Worm (Caenorhabditis elegans) whole organism, L3 larva: Measurements from ENCODE around the gene lam-1.
"Not testable (repeated sequence)": the region's sequence is repeated elsewhere in the genome, so short reads cannot be mapped to it uniquely, and the experiment has no call there.

Experiments
- aly-2 ChIP-seq: fragments of 150-350 bp; optimal IDR thresholded peaks from 2 replicates; lab custom pipeline; 2014; ENCODE audit warnings: missing biosample characterization, missing genetic modification characterization
- ceh-16 ChIP-seq: sonication (generic microtip); optimal IDR thresholded peaks from 2 replicates; lab custom pipeline; 2017; ENCODE audit warnings: missing biosample characterization, missing genetic modification characterization
- elt-1 ChIP-seq: fragments of 150-350 bp; optimal IDR thresholded peaks from 2 replicates; lab custom pipeline; 2014; ENCODE audit warnings: missing biosample characterization, missing genetic modification characterization
- fos-1 ChIP-seq: fragments of 150-350 bp; optimal IDR thresholded peaks from 2 replicates; lab custom pipeline; 2014; ENCODE audit warnings: missing biosample characterization, missing genetic modification characterization
- lin-15B ChIP-seq: fragments of 150-350 bp; optimal IDR thresholded peaks from 2 replicates; lab custom pipeline; 2014; ENCODE audit warnings: missing biosample characterization, missing genetic modification characterization
- snpc-4 ChIP-seq: fragments of 150-350 bp; optimal IDR thresholded peaks from 2 replicates; lab custom pipeline; 2014; ENCODE audit warnings: missing biosample characterization, missing genetic modification characterization
- ztf-4 ChIP-seq: fragments of 150-350 bp; optimal IDR thresholded peaks from 2 replicates; lab custom pipeline; 2014; ENCODE audit warnings: missing biosample characterization, missing genetic modification characterization

- not testable (repeated sequence) for TF ChIP-seq fos-1 (tag; lab: Kevin White, UChicago); elt-1; ztf-4; snpc-4 (tag; lab: Kevin White, UChicago); ceh-16 (tag; lab: Kevin White, UChicago); lin-15B (tag; lab: Kevin White, UChicago); aly-2 (tag; lab: Kevin White, UChicago)
These were observed 45.4 kb downstream of the lam-1 start, which contains the start of gene nsph-4.2 for ce11 chrIV:5218496-5218895.
